Worm (Caenorhabditis elegans): ENCODE data around the gene C14C10.1.

C14C10.1 gene

DNA sequence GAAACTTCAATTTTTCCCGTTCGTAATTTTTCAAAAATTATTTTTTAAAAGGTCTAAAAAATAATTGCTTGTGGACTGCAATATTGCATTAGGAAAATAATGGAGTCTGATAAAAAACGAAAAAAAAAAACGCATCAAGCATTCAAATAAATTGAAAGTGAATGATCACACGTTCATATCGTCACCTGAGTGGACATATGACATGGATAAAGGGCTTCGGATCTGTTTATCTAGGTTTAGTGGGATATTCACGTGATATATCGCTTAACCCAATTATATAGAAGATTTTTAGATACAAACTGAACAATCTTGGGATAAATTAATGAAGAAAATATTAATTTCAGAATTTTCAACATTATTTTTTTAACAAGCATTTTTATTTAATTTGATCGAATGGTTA, 37.4 kb upstream of the C14C10.1 start:
- TF ChIP-seq cog-1 (tag; optimal IDR thresholded peaks at IDR 0.05) (no peak), ref-1 (GFP tag; conservative IDR thresholded peaks at IDR 0.05) (no peak), med-1 (GFP tag; optimal IDR thresholded peaks at IDR 0.05; ENCODE audit: insufficient read depth) (no peak), klf-2 (GFP tag; conservative IDR thresholded peaks at IDR 0.05) (no peak)

ce11 chrV:12551638-12552478, 36.3 kb upstream of the C14C10.1 start:
- TF ChIP-seq ztf-29 (GFP tag; IDR thresholded peaks at IDR 0.05) (no peak), cog-1 (tag; optimal IDR thresholded peaks at IDR 0.05) (no peak), tab-1 (GFP tag; IDR thresholded peaks at IDR 0.05) (no peak), ztf-23 (GFP tag; IDR thresholded peaks at IDR 0.05) (no peak), T22C8.4 (GFP tag; IDR thresholded peaks at IDR 0.05) (no peak), klf-2 (GFP tag; conservative IDR thresholded peaks at IDR 0.05) (no peak), med-1 (GFP tag; optimal IDR thresholded peaks at IDR 0.05; ENCODE audit: insufficient read depth) (no peak), ref-1 (GFP tag; conservative IDR thresholded peaks at IDR 0.05) (no peak)

- TF ChIP-seq T22C8.4 (GFP tag; IDR thresholded peaks at IDR 0.05) (no peak), ref-1 (GFP tag; conservative IDR thresholded peaks at IDR 0.05) (no peak), flt-1 (GFP tag; IDR thresholded peaks at IDR 0.05) (no peak), ztf-29 (GFP tag; IDR thresholded peaks at IDR 0.05) (no peak), cog-1 (tag; optimal IDR thresholded peaks at IDR 0.05) (no peak), med-1 (GFP tag; optimal IDR thresholded peaks at IDR 0.05; ENCODE audit: insufficient read depth) (no peak), ztf-23 (GFP tag; IDR thresholded peaks at IDR 0.05) (no peak), tab-1 (GFP tag; IDR thresholded peaks at IDR 0.05) (no peak), klf-2 (GFP tag; conservative IDR thresholded peaks at IDR 0.05) (no peak)
Observed at ce11 chrV:12552671-12553212, 35.4 kb upstream of the C14C10.1 start, which contains the start of gene F45D3.4. F45D3.4 (minus strand) TSS chrV:12553191.

DNA sequence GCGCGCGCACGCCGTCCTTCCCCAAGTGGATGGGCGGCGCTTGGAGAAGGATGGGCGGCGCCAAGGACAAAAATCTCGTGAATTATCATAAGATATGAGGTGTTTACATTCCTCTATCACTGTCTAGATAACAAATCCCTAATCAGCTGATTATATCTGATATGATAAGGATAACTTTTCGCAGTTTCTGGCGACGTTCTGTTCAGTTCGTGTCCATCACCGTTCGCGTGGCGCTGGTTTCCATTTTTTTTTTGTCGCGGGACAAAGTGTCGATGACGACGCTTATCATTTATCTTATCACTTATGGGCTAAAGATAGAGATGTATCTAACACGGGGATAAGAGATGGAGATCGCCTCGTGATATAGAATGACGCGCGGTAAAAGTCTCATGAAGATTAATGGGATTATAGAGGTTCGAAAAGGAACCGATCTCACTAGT, 34.8 kb upstream of the C14C10.1 start:
- TF ChIP-seq cog-1 (tag; optimal IDR thresholded peaks at IDR 0.05) (no peak), klf-2 (GFP tag; conservative IDR thresholded peaks at IDR 0.05) (no peak), med-1 (GFP tag; optimal IDR thresholded peaks at IDR 0.05; ENCODE audit: insufficient read depth) (no peak), ref-1 (GFP tag; conservative IDR thresholded peaks at IDR 0.05) (no peak), ztf-23 (GFP tag; IDR thresholded peaks at IDR 0.05) (no peak), T22C8.4 (GFP tag; IDR thresholded peaks at IDR 0.05) (no peak), tab-1 (GFP tag; IDR thresholded peaks at IDR 0.05) (no peak), ztf-29 (GFP tag; IDR thresholded peaks at IDR 0.05) (no peak), flt-1 (GFP tag; IDR thresholded peaks at IDR 0.05) (no peak)

DNA sequence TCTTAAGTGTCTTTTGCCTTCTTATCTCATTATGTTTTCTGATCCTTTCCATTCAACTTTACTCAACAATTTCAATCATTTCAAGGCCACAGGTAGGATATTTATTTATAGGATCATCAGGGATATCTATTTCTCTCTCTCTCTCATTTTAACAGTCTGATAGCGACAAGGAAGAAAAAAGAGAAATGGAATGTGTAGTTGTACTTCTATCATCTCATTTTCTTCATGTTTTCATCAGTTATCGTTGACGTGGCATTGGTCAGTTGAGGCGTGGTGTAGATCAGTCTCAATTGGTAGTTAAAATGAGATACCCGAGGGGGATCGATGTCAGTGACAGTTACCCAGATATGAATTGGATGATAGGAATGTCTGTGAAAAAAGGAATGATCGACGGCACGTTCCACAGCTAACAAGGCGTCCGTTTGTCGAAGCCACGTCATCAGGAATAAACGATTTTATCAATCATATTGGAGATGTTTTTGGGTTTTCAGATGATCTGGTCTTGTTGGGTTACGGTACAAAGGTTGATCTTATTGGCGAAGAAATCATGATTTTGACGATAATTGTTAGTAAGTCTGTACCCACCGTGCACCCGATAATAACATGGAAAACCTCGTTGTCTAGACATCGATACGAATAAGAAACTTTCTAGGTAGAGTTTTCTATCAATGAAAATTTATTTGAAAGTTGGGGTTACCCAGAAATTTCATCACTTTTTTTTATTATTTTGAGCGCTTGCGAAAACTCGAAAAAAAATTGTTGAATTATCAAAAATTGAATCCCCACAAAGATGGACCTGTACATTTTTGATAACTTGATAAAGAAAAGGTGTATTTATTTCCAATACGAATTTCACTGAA, 33.7 kb upstream of the C14C10.1 start:
- no peak for TF ChIP-seq med-1 (GFP tag; optimal IDR thresholded peaks at IDR 0.05; ENCODE audit: insufficient read depth)
- no peak for TF ChIP-seq ztf-29 (GFP tag; IDR thresholded peaks at IDR 0.05)
- TF ChIP-seq cog-1 (tag; optimal IDR thresholded peaks at IDR 0.05) = no peak
- TF ChIP-seq klf-2 (GFP tag; conservative IDR thresholded peaks at IDR 0.05) = no peak
- TF ChIP-seq T22C8.4 (GFP tag; IDR thresholded peaks at IDR 0.05) = no peak
- TF ChIP-seq tab-1 (GFP tag; IDR thresholded peaks at IDR 0.05) = no peak
- TF ChIP-seq ref-1 (GFP tag; conservative IDR thresholded peaks at IDR 0.05) = no peak
- no peak for TF ChIP-seq ztf-23 (GFP tag; IDR thresholded peaks at IDR 0.05)

DNA sequence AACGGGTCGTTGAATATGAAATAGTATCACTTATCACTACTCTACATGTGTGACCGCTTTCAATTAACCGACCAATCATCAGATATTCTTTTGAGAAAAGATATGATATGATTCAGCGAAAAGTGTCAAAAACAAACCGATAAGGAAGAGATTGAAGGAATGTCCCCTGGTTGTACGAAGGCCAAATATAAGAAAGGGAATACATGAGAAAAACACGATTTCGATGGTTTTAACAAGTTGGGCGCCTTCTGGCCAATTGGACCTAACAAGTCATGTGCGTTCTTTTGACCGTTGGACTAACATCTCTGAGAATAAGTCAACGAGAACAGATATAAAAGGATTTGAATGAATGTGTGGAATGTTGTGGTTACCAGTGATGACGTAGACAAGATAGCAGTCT, 32.3 kb upstream of the C14C10.1 start:
- TF ChIP-seq tab-1 (GFP tag; IDR thresholded peaks at IDR 0.05) (no peak), flt-1 (GFP tag; IDR thresholded peaks at IDR 0.05) (no peak), ztf-23 (GFP tag; IDR thresholded peaks at IDR 0.05) (no peak), klf-2 (GFP tag; conservative IDR thresholded peaks at IDR 0.05) (no peak), med-1 (GFP tag; optimal IDR thresholded peaks at IDR 0.05; ENCODE audit: insufficient read depth) (no peak), T22C8.4 (GFP tag; IDR thresholded peaks at IDR 0.05) (no peak), ref-1 (GFP tag; conservative IDR thresholded peaks at IDR 0.05) (no peak), ztf-29 (GFP tag; IDR thresholded peaks at IDR 0.05) (no peak), cog-1 (tag; optimal IDR thresholded peaks at IDR 0.05) (no peak)

DNA sequence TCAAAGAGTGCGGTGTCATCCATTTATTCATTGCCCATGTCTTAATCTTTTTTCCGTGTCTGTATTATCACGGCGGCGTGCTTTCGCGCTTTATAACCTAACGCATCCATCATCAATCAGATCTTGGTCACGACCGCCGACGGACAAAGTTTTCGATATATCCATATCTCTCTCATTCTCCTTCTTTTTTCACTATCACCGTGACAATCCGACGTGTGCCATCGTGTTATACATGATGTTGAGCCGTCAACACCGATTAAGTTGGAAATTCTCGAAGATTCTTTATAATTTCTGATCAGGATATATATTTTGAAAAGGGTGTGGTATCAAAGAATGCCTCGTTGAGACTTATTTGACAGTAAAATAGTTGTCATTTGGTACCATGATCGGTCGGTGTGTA, 31.2 kb upstream of the C14C10.1 start:
- no peak for TF ChIP-seq ref-1 (GFP tag; conservative IDR thresholded peaks at IDR 0.05)
- TF ChIP-seq med-1 (GFP tag; optimal IDR thresholded peaks at IDR 0.05; ENCODE audit: insufficient read depth) = no peak

DNA sequence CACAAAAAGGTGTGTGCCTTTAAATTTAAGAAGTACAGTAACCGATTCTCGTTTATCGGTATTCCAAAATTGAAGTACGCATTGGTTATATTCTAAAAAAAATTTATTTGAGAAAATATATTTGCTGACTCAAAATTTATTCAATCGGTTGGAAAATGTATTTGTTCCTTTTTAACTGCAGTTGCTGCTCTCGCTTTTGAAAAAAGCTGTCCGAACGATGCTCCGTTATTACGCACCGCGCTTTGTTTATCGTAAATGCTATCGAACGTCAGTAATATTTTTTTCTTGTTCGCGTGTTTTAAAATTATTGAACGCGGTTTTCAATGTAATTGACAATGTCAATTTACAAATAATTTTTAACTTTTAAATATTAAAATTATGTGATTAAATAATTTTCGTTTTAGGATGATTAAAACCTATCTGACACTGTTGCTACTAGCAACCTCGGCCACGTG, 27.8 kb upstream of the C14C10.1 start, which contains the start of gene sel-1:
Gene sel-1 (plus strand): TSS at position 405 of the 455 bp plus-strand sequence.
- TF ChIP-seq T22C8.4 (GFP tag; IDR thresholded peaks at IDR 0.05) (no peak), ztf-23 (GFP tag; IDR thresholded peaks at IDR 0.05) (no peak), flt-1 (GFP tag; IDR thresholded peaks at IDR 0.05) (no peak), cog-1 (tag; optimal IDR thresholded peaks at IDR 0.05) (no peak), ztf-29 (GFP tag; IDR thresholded peaks at IDR 0.05) (no peak), med-1 (GFP tag; optimal IDR thresholded peaks at IDR 0.05; ENCODE audit: insufficient read depth) (no peak), tab-1 (GFP tag; IDR thresholded peaks at IDR 0.05) (no peak), klf-2 (GFP tag; conservative IDR thresholded peaks at IDR 0.05) (no peak), ref-1 (GFP tag; conservative IDR thresholded peaks at IDR 0.05) (no peak)

ce11 chrV:12563187-12563586, 24.9 kb upstream of the C14C10.1 start, which contains the start of gene mrps-5:
mrps-5 (plus strand) TSS chrV:12563487.
- TF ChIP-seq med-1 (GFP tag; optimal IDR thresholded peaks at IDR 0.05; ENCODE audit: insufficient read depth) = no peak
- no peak for TF ChIP-seq tab-1 (GFP tag; IDR thresholded peaks at IDR 0.05)
- no peak for TF ChIP-seq klf-2 (GFP tag; conservative IDR thresholded peaks at IDR 0.05)
- TF ChIP-seq ztf-23 (GFP tag; IDR thresholded peaks at IDR 0.05) = no peak
- TF ChIP-seq ref-1 (GFP tag; conservative IDR thresholded peaks at IDR 0.05) = no peak
- TF ChIP-seq flt-1 (GFP tag; IDR thresholded peaks at IDR 0.05) = no peak
- no peak for TF ChIP-seq cog-1 (tag; optimal IDR thresholded peaks at IDR 0.05)
- no peak for TF ChIP-seq ztf-29 (GFP tag; IDR thresholded peaks at IDR 0.05)
- no peak for TF ChIP-seq T22C8.4 (GFP tag; IDR thresholded peaks at IDR 0.05)

All from whole organism, midembryonic.